Fruit fly (Drosophila melanogaster) whole organism, embryonic: ENCODE data around the gene CG9674.
A peak's percentile ranks its signal among the peaks of the same experiment; 100 is the strongest.

Experiments
- Adf1 ChIP-seq: fragments of 200-800 bp; sonication (Bioruptor generic); IDR thresholded peaks from 2 replicates; pipeline ENCODE4 v1.3.6; 2022; ENCODE audit warnings: missing biosample characterization, missing genetic modification characterization
- Asciz ChIP-seq: fragments of 200-800 bp; sonication (Bioruptor generic); optimal IDR thresholded peaks from 2 replicates; lab custom pipeline; 2017; ENCODE audit warnings: missing biosample characterization, mild to moderate bottlenecking, missing genetic modification characterization, missing genetic modification reagents
- Atf6 ChIP-seq: fragments of 200-800 bp; sonication (Bioruptor generic); IDR thresholded peaks from 2 replicates; pipeline ENCODE4 v1.3.6; 2022; ENCODE audit warnings: missing biosample characterization, missing genetic modification characterization
- CG10147 ChIP-seq: fragments of 200-800 bp; sonication (Bioruptor generic); optimal IDR thresholded peaks from 2 replicates; lab custom pipeline; 2019; ENCODE audit warnings: missing biosample characterization, mild to moderate bottlenecking, missing genetic modification characterization, moderate library complexity
- CG10366 ChIP-seq: fragments of 200-800 bp; sonication (Bioruptor generic); IDR thresholded peaks from 2 replicates; pipeline ENCODE4 v1.3.6; 2022; ENCODE audit warnings: missing biosample characterization, missing genetic modification characterization
- CG10979 ChIP-seq: fragments of 200-800 bp; sonication (Bioruptor generic); optimal IDR thresholded peaks from 2 replicates; lab custom pipeline; 2018; ENCODE audit warnings: missing biosample characterization, mild to moderate bottlenecking, missing genetic modification characterization, moderate library complexity
- CG11247 ChIP-seq: fragments of 200-800 bp; sonication (Bioruptor generic); IDR thresholded peaks from 2 replicates; pipeline ENCODE4 v1.3.6; 2022; ENCODE audit warnings: missing biosample characterization, missing genetic modification characterization
- CG11398 ChIP-seq: fragments of 200-800 bp; sonication (Bioruptor generic); optimal IDR thresholded peaks from 2 replicates; lab custom pipeline; 2016; ENCODE audit warnings: missing biosample characterization, missing genetic modification characterization
- CG12155 ChIP-seq: fragments of 200-800 bp; sonication (Bioruptor generic); optimal IDR thresholded peaks from 3 replicates; lab custom pipeline; 2016; ENCODE audit warnings: missing biosample characterization, missing genetic modification characterization
- CG12659 ChIP-seq: fragments of 200-800 bp; sonication (Bioruptor generic); optimal IDR thresholded peaks from 3 replicates; lab custom pipeline; 2017; ENCODE audit warnings: mild to moderate bottlenecking, missing biosample characterization, missing genetic modification reagents, missing genetic modification characterization
- CG12744 ChIP-seq: fragments of 200-800 bp; sonication (Bioruptor generic); optimal IDR thresholded peaks from 2 replicates; lab custom pipeline; 2016; ENCODE audit warnings: missing biosample characterization, missing genetic modification characterization
- CG14050 ChIP-seq: fragments of 200-800 bp; sonication (Bioruptor generic); IDR thresholded peaks from 3 replicates; pipeline ENCODE4 v1.3.6; 2022; ENCODE audit warnings: missing biosample characterization, missing genetic modification characterization
- CG15601 ChIP-seq: fragments of 200-800 bp; sonication (Bioruptor generic); optimal IDR thresholded peaks from 3 replicates; lab custom pipeline; 2019; ENCODE audit warnings: missing biosample characterization, mild to moderate bottlenecking, missing genetic modification characterization, moderate library complexity
- CG1792 ChIP-seq: fragments of 200-800 bp; sonication (Bioruptor generic); optimal IDR thresholded peaks from 2 replicates; lab custom pipeline; 2016; ENCODE audit warnings: missing biosample characterization, missing genetic modification characterization
- CG18764 ChIP-seq: fragments of 200-800 bp; sonication (Bioruptor generic); optimal IDR thresholded peaks from 3 replicates; lab custom pipeline; 2016; ENCODE audit warnings: missing biosample characterization, missing genetic modification characterization
- CG2199 ChIP-seq: fragments of 200-800 bp; sonication (Bioruptor generic); IDR thresholded peaks from 3 replicates; pipeline ENCODE4 v1.3.6; 2022; ENCODE audit warnings: missing biosample characterization, missing genetic modification characterization
- CG3407 ChIP-seq: fragments of 200-800 bp; sonication (Bioruptor generic); optimal IDR thresholded peaks from 2 replicates; lab custom pipeline; 2018; ENCODE audit warnings: missing biosample characterization, mild to moderate bottlenecking, missing genetic modification characterization
- CG34376 ChIP-seq: fragments of 200-800 bp; sonication (Bioruptor generic); optimal IDR thresholded peaks from 2 replicates; lab custom pipeline; 2018; ENCODE audit warnings: missing biosample characterization, mild to moderate bottlenecking, missing genetic modification characterization
- CG4360 ChIP-seq: fragments of 200-800 bp; sonication (Bioruptor generic); IDR thresholded peaks from 2 replicates; pipeline ENCODE4 v1.3.6; 2022; ENCODE audit warnings: missing biosample characterization, missing genetic modification characterization
- CG4404 ChIP-seq: fragments of 200-800 bp; sonication (Bioruptor generic); IDR thresholded peaks from 2 replicates; pipeline ENCODE4 v1.3.6; 2022; ENCODE audit warnings: missing biosample characterization, missing genetic modification characterization
- CG5180 ChIP-seq: fragments of 200-800 bp; sonication (Bioruptor generic); optimal IDR thresholded peaks from 3 replicates; lab custom pipeline; 2017; ENCODE audit warnings: missing biosample characterization, missing genetic modification characterization, mild to moderate bottlenecking, moderate library complexity, missing genetic modification reagents
- CG5245 ChIP-seq: fragments of 200-800 bp; sonication (Bioruptor generic); optimal IDR thresholded peaks from 3 replicates; lab custom pipeline; 2016; ENCODE audit warnings: missing biosample characterization, missing genetic modification characterization
- CG6175 ChIP-seq: fragments of 200-800 bp; sonication (Bioruptor generic); IDR thresholded peaks from 3 replicates; pipeline ENCODE4 v1.3.6; 2022; ENCODE audit warnings: missing biosample characterization, missing genetic modification characterization
- CG6654 ChIP-seq: fragments of 200-800 bp; sonication (Bioruptor generic); optimal IDR thresholded peaks from 2 replicates; lab custom pipeline; 2017; ENCODE audit warnings: missing biosample characterization, mild to moderate bottlenecking, missing genetic modification characterization
- Chrac-16 ChIP-seq: fragments of 200-800 bp; sonication (Bioruptor generic); optimal IDR thresholded peaks from 3 replicates; lab custom pipeline; 2016; ENCODE audit warnings: missing biosample characterization, missing genetic modification characterization
- Drgx ChIP-seq: fragments of 200-800 bp; sonication (Bioruptor generic); IDR thresholded peaks from 2 replicates; pipeline ENCODE4 v1.3.6; 2022; ENCODE audit warnings: missing biosample characterization, missing genetic modification characterization
- E2f2 ChIP-seq: fragments of 200-800 bp; sonication (Bioruptor generic); IDR thresholded peaks from 2 replicates; pipeline ENCODE4 v1.3.6; 2022; ENCODE audit warnings: missing biosample characterization, missing genetic modification characterization
- HLH3B ChIP-seq: fragments of 200-800 bp; sonication (Bioruptor generic); IDR thresholded peaks from 2 replicates; pipeline ENCODE4 v1.3.6; 2022; ENCODE audit warnings: missing biosample characterization, missing genetic modification characterization
- HLH4C ChIP-seq: fragments of 200-800 bp; sonication (Bioruptor generic); IDR thresholded peaks from 3 replicates; pipeline ENCODE4 v1.3.6; 2022; ENCODE audit warnings: missing biosample characterization, missing genetic modification characterization; ENCODE audit not compliant: partially characterized antibody
- Hr51 ChIP-seq, 2 experiments: fragments of 200-800 bp; sonication (Bioruptor generic); optimal IDR thresholded peaks; 2 replicates in 1 of 2; 3 replicates in 1 of 2; lab custom pipeline; 2016 to 2018; ENCODE audit warnings: missing biosample characterization in 2 of 2, missing genetic modification characterization in 2 of 2, mild to moderate bottlenecking in 1 of 2, moderate library complexity in 1 of 2
- MESR4 ChIP-seq: fragments of 200-800 bp; sonication (Bioruptor generic); optimal IDR thresholded peaks from 2 replicates; lab custom pipeline; 2018; ENCODE audit warnings: missing biosample characterization, mild to moderate bottlenecking, missing genetic modification characterization, moderate library complexity
- Mad ChIP-seq: fragments of 200-800 bp; sonication (Bioruptor generic); optimal IDR thresholded peaks from 2 replicates; lab custom pipeline; 2016; ENCODE audit warnings: missing biosample characterization, missing genetic modification characterization
- Max ChIP-seq: fragments of 200-800 bp; sonication (Bioruptor generic); optimal IDR thresholded peaks from 2 replicates; lab custom pipeline; 2016; ENCODE audit warnings: missing biosample characterization, mild to moderate bottlenecking, missing genetic modification characterization
- Optix ChIP-seq: fragments of 200-800 bp; sonication (Bioruptor generic); IDR thresholded peaks from 3 replicates; pipeline ENCODE4 v1.3.6; 2022; ENCODE audit warnings: missing biosample characterization, missing genetic modification characterization
- Ptx1 ChIP-seq: fragments of 200-800 bp; sonication (Bioruptor generic); IDR thresholded peaks from 2 replicates; pipeline ENCODE4 v1.3.6; 2022; ENCODE audit warnings: missing biosample characterization, missing genetic modification characterization
- Ravus ChIP-seq: fragments of 200-800 bp; sonication (Bioruptor generic); IDR thresholded peaks from 2 replicates; pipeline ENCODE4 v1.3.6; 2022; ENCODE audit warnings: missing biosample characterization, missing genetic modification characterization
- Scr ChIP-seq: fragments of 200-800 bp; sonication (Bioruptor generic); IDR thresholded peaks from 2 replicates; pipeline ENCODE4 v1.3.6; 2022; ENCODE audit warnings: missing biosample characterization, missing genetic modification characterization; ENCODE audit not compliant: partially characterized antibody
- Sin3A ChIP-seq: fragments of >200 bp; optimal IDR thresholded peaks from 2 replicates; lab custom pipeline; 2018
- Sox102F ChIP-seq: fragments of 200-800 bp; sonication (Bioruptor generic); optimal IDR thresholded peaks from 2 replicates; lab custom pipeline; 2018; ENCODE audit warnings: missing biosample characterization, mild to moderate bottlenecking, missing genetic modification characterization, moderate library complexity
- Stat92E ChIP-seq, 3 experiments: fragments of >200 bp in 2 of 3; fragments of 200-800 bp in 1 of 3; sonication (Bioruptor generic) in 1 of 3; optimal IDR thresholded peaks; 2 replicates each; lab custom pipeline; 2017 to 2019; ENCODE audit warnings: missing biosample characterization in 3 of 3, missing genetic modification characterization in 3 of 3, mild to moderate bottlenecking in 1 of 3, moderate library complexity in 1 of 3
- Taf1 ChIP-seq: fragments of 200-800 bp; sonication (Bioruptor generic); IDR thresholded peaks from 2 replicates; pipeline ENCODE4 v1.3.6; 2022; ENCODE audit warnings: missing biosample characterization, missing genetic modification characterization
- bcd ChIP-seq: fragments of 200-800 bp; sonication (Bioruptor generic); optimal IDR thresholded peaks from 2 replicates; lab custom pipeline; 2017; ENCODE audit warnings: missing biosample characterization, mild to moderate bottlenecking, missing genetic modification characterization
- bigmax ChIP-seq: fragments of 200-800 bp; sonication (Bioruptor generic); optimal IDR thresholded peaks from 2 replicates; lab custom pipeline; 2018; ENCODE audit warnings: missing biosample characterization, mild to moderate bottlenecking, missing genetic modification characterization
- eve ChIP-seq, 2 experiments: fragments of >200 bp; optimal IDR thresholded peaks; 2 replicates each; lab custom pipeline; 2017; ENCODE audit warnings: missing biosample characterization in 2 of 2, missing genetic modification characterization in 2 of 2
- gsb-n ChIP-seq: fragments of 200-800 bp; sonication (Bioruptor generic); optimal IDR thresholded peaks from 3 replicates; lab custom pipeline; 2018; ENCODE audit warnings: missing biosample characterization, mild to moderate bottlenecking, missing genetic modification characterization
- lbe ChIP-seq: fragments of 200-800 bp; sonication (Bioruptor generic); optimal IDR thresholded peaks from 2 replicates; lab custom pipeline; 2016; ENCODE audit warnings: missing biosample characterization, mild to moderate bottlenecking, missing genetic modification characterization
- luna ChIP-seq: fragments of 200-800 bp; sonication (Bioruptor generic); optimal IDR thresholded peaks from 2 replicates; lab custom pipeline; 2016; ENCODE audit warnings: missing biosample characterization, missing genetic modification characterization
- mld ChIP-seq: fragments of 200-800 bp; sonication (Bioruptor generic); IDR thresholded peaks from 3 replicates; pipeline ENCODE4 v1.3.6; 2022; ENCODE audit warnings: missing biosample characterization, missing genetic modification characterization; ENCODE audit not compliant: partially characterized antibody
- nmo ChIP-seq: fragments of 200-800 bp; sonication (Bioruptor generic); optimal IDR thresholded peaks from 2 replicates; lab custom pipeline; 2018; ENCODE audit warnings: missing biosample characterization, mild to moderate bottlenecking, missing genetic modification characterization, moderate library complexity
- schlank ChIP-seq: fragments of 200-800 bp; sonication (Bioruptor generic); optimal IDR thresholded peaks from 2 replicates; lab custom pipeline; 2018; ENCODE audit warnings: missing biosample characterization, mild to moderate bottlenecking, missing genetic modification characterization
- tin ChIP-seq: fragments of 200-800 bp; sonication (Bioruptor generic); optimal IDR thresholded peaks from 3 replicates; lab custom pipeline; 2016; ENCODE audit warnings: missing biosample characterization, missing genetic modification characterization

CG9674 gene

DNA sequence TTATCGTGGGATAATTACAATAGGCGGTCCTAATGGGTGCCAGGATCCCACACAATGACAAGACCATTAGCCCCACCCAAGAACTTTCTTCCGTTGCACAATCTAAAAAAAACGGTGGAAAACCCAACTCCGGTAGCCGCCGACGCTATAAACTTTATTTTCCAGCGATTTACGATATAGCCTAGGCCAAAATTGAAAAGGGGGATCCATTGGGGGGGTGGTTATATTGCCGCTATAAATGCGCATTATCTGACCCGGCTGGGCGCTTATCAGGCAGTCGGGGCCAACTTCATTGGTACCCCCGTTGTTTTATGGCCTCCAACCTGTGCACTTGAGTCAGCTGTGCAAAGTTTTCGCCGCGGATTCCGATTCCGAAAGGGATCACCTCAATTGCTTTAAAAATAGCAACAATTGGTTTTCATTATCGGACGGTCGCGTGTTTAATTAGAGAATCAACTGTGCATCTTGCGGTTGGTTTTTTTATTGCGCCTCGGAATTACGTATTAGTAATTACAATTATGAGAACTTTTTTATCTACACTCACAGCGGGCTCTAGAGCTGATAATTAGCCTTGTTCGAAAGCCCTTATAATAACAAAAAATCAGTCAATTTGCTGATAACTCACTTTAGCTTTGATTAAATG is 3.7 kb downstream of the CG9674 start (continued):
- TF ChIP-seq CG12744 (GFP tag; lab: Kevin White, UChicago) (no peak), Max (GFP tag; lab: Kevin White, UChicago) (no peak), CG10979 (peak; percentile 38), MESR4 (GFP tag; lab: Kevin White, UChicago) (no peak), tin (GFP tag; lab: Kevin White, UChicago) (no peak), Sin3A (lab: Kevin White, UChicago) (no peak), CG5245 (GFP tag; lab: Kevin White, UChicago) (no peak), Ravus (GFP tag; lab: Robert Waterston, UW) (no peak), mld (GFP tag; lab: Robert Waterston, UW) (no peak), bigmax (no peak), schlank (tag; lab: Kevin White, UChicago) (peak; percentile 66), CG5180 (GFP tag; lab: Kevin White, UChicago) (peak; percentile 22), Atf6 (GFP tag; lab: Robert Waterston, UW) (no peak), HLH3B (no peak), CG4404 (GFP tag; lab: Robert Waterston, UW) (no peak), Mad (GFP tag; lab: Kevin White, UChicago) (no peak), nmo (peak; percentile 11), eve (GFP tag; optimal IDR thresholded peaks at IDR 0.05; lab: Kevin White, UChicago) (no peak), CG11398 (no peak), CG12155 (GFP tag; lab: Kevin White, UChicago) (no peak), Asciz (peak; percentile 58), HLH4C (GFP tag; lab: Robert Waterston, UW) (no peak), CG11247 (GFP tag; lab: Robert Waterston, UW) (0 out of 2 replicates have a peak, but pooled peaks have one; percentile 28), Chrac-16 (GFP tag; lab: Kevin White, UChicago) (no peak), CG12659 (GFP tag; lab: Kevin White, UChicago) (no peak), CG2199 (GFP tag; lab: Robert Waterston, UW) (no peak), CG1792 (GFP tag; lab: Kevin White, UChicago) (no peak), CG10147 (GFP tag; lab: Kevin White, UChicago) (no peak), CG6654 (GFP tag; lab: Kevin White, UChicago) (no peak), Taf1 (GFP tag; lab: Robert Waterston, UW) (no peak), luna (GFP tag; lab: Kevin White, UChicago) (no peak), CG34376 (peak; percentile 75), Hr51 (GFP tag; optimal IDR thresholded peaks at IDR 0.05; lab: Kevin White, UChicago) (peak in 1 of 2 experiments; percentile 60), lbe (GFP tag; lab: Kevin White, UChicago) (no peak), gsb-n (tag; lab: Kevin White, UChicago) (no peak), Stat92E (GFP tag; optimal IDR thresholded peaks at IDR 0.05; lab: Kevin White, UChicago) (no peak), CG15601 (tag; lab: Kevin White, UChicago) (no peak), Sox102F (no peak), Optix (no peak), E2f2 (GFP tag; lab: Robert Waterston, UW) (no peak), CG3407 (GFP tag; lab: Kevin White, UChicago) (no peak), CG4360 (0 out of 2 replicates have a peak, but pooled peaks have one; percentile 10), bcd (GFP tag; lab: Kevin White, UChicago) (peak; percentile 8), Drgx (GFP tag; lab: Robert Waterston, UW) (no peak), Adf1 (GFP tag; lab: Robert Waterston, UW) (no peak), CG10366 (no peak), Ptx1 (GFP tag; lab: Robert Waterston, UW) (no peak), CG6175 (GFP tag; lab: Robert Waterston, UW) (peak; percentile 44; the same call in 1 of the 3 replicates), Scr (GFP tag; lab: Robert Waterston, UW) (no peak), CG14050 (no peak), CG18764 (GFP tag; lab: Kevin White, UChicago) (no peak)
